Fruit fly (Drosophila melanogaster) S2 (cell line): ENCODE results near the gene Tspo.

Experiments used
- CG8478 ChIP-seq: fragments of >200 bp; optimal IDR thresholded peaks from 2 replicates; lab custom pipeline; 2018
- CTCF ChIP-seq, 2 experiments: fragments of >200 bp; optimal IDR thresholded peaks; 2 replicates each; lab custom pipeline; 2018

DNA sequence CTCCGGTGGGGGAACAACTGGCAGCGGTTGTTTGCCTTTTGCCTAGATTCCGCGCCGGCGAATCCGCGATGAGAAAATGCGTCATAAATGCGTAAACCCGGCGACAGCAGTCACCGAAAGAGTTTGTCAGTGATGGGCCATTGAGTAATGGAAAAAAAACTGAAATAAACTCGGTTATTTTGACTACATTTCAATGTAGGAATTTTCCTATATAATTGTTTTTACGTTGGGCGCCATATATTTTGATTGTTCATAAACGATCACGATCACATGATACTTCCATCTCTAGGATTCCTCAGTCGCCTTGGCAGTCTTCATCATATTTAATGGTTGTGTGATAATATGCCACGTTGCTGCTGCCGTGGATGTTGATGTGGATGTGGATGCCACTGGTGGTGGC lies 48.7 kb downstream of the Tspo start:
- TF ChIP-seq CG8478 (lab: Kevin White, UChicago) = no peak
- TF ChIP-seq CTCF (optimal IDR thresholded peaks at IDR 0.05; lab: Kevin White, UChicago) = no peak
